Worm (Caenorhabditis elegans) whole organism, L1 larva: ENCODE results near the gene F48F7.3.
A peak's percentile ranks its signal among the peaks of the same experiment; 100 is the strongest.

Source experiments
- ceh-82 ChIP-seq, 3 experiments: fragments of 150-350 bp in 1 of 3; sonication (generic microtip) in 2 of 3; optimal IDR thresholded peaks; 2 replicates each; lab custom pipeline; 2014 to 2017; ENCODE audit warnings: missing biosample characterization in 3 of 3, missing genetic modification characterization in 3 of 3
- jun-1 ChIP-seq: fragments of 150-350 bp; optimal IDR thresholded peaks from 2 replicates; lab custom pipeline; 2014; ENCODE audit warnings: missing biosample characterization, missing genetic modification reagents, missing genetic modification characterization
- lin-13 ChIP-seq: fragments of 150-350 bp; optimal IDR thresholded peaks from 2 replicates; lab custom pipeline; 2014; ENCODE audit warnings: missing biosample characterization, missing genetic modification reagents, missing genetic modification characterization
- mdl-1 ChIP-seq, 2 experiments: fragments of 150-350 bp; optimal IDR thresholded peaks; 2 replicates each; lab custom pipeline; 2014 to 2017; ENCODE audit warnings: missing biosample characterization in 2 of 2, missing genetic modification characterization in 2 of 2, inconsistent platforms in 1 of 2
- unc-62 ChIP-seq: fragments of 150-350 bp; optimal IDR thresholded peaks from 2 replicates; lab custom pipeline; 2014; ENCODE audit warnings: missing biosample characterization, missing genetic modification reagents, missing genetic modification characterization

DNA sequence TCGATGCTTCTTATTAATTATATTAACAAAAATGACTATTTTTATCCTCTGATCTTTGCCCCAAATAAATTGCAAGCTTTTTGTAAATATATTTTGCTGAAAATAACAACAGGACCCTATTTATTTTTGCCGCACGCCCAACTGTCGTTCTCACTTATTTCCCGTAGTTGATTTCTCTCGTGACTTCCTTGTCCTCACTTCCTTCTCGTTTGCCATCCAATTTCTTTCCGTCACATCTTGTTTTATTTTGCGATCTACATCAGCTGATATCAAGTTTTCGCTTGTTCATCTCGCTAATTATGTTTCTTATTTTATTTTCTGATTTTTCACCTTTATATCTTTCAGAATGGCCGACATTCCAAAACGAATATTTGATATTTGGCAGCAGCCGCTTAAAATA is 12.0 kb downstream of the F48F7.3 start, which contains the start of gene F48F7.5:
- no peak for TF ChIP-seq ceh-82 (tag; optimal IDR thresholded peaks at IDR 0.05; lab: Kevin White, UChicago)
- TF ChIP-seq unc-62 (GFP tag; lab: Kevin White, UChicago) = no peak
- TF ChIP-seq mdl-1 (tag; optimal IDR thresholded peaks at IDR 0.05; lab: Kevin White, UChicago) = peak in 1 of 2 experiments; percentile 56
- TF ChIP-seq lin-13 (GFP tag; lab: Kevin White, UChicago) = no peak
- no peak for TF ChIP-seq jun-1
